Fruit fly (Drosophila melanogaster) whole organism, pupa: ENCODE results near the gene CG34274.

Experiments used
- CG10348 ChIP-seq: fragments of 200-800 bp; sonication (Bioruptor generic); IDR thresholded peaks from 2 replicates; pipeline ENCODE4 v1.3.6; 2022; ENCODE audit warnings: missing biosample characterization, missing genetic modification characterization
- CG12605 ChIP-seq: fragments of 200-800 bp; sonication (Bioruptor generic); IDR thresholded peaks from 2 replicates; pipeline ENCODE4 v1.3.6; 2022; ENCODE audit warnings: missing biosample characterization, missing genetic modification characterization
- CG13204 ChIP-seq: fragments of 200-800 bp; sonication (Bioruptor generic); optimal IDR thresholded peaks from 2 replicates; lab custom pipeline; 2018; ENCODE audit warnings: missing biosample characterization, mild to moderate bottlenecking, missing genetic modification characterization, moderate library complexity
- CG14655 ChIP-seq: fragments of 200-800 bp; sonication (Bioruptor generic); optimal IDR thresholded peaks from 3 replicates; lab custom pipeline; 2017; ENCODE audit warnings: mild to moderate bottlenecking, missing biosample characterization, missing genetic modification reagents, missing genetic modification characterization
- CG15710 ChIP-seq: fragments of 200-800 bp; sonication (Bioruptor generic); optimal IDR thresholded peaks from 2 replicates; lab custom pipeline; 2018; ENCODE audit warnings: missing biosample characterization, mild to moderate bottlenecking, missing genetic modification characterization, moderate library complexity
- CG17806 ChIP-seq: fragments of 200-800 bp; sonication (Bioruptor generic); optimal IDR thresholded peaks from 2 replicates; lab custom pipeline; 2018; ENCODE audit warnings: missing biosample characterization, mild to moderate bottlenecking, missing genetic modification characterization, moderate library complexity
- CG32121 ChIP-seq: fragments of 200-800 bp; sonication (Bioruptor generic); IDR thresholded peaks from 2 replicates; pipeline ENCODE4 v1.3.6; 2022; ENCODE audit warnings: missing biosample characterization, missing genetic modification characterization
- CG34367 ChIP-seq: fragments of 200-800 bp; sonication (Bioruptor generic); optimal IDR thresholded peaks from 2 replicates; lab custom pipeline; 2018; ENCODE audit warnings: missing biosample characterization, mild to moderate bottlenecking, missing genetic modification characterization
- CG4496 ChIP-seq: fragments of 200-800 bp; sonication (Bioruptor generic); IDR thresholded peaks from 3 replicates; pipeline ENCODE4 v1.3.6; 2022; ENCODE audit warnings: missing biosample characterization, missing genetic modification characterization
- CG8159 ChIP-seq: fragments of 200-800 bp; sonication (Bioruptor generic); optimal IDR thresholded peaks from 3 replicates; lab custom pipeline; 2018; ENCODE audit warnings: missing biosample characterization, mild to moderate bottlenecking, missing genetic modification characterization, moderate library complexity
- CG8301 ChIP-seq: fragments of 200-800 bp; sonication (Bioruptor generic); optimal IDR thresholded peaks from 2 replicates; lab custom pipeline; 2018; ENCODE audit warnings: missing biosample characterization, mild to moderate bottlenecking, missing genetic modification characterization
- CG9948 ChIP-seq: fragments of 200-800 bp; sonication (Bioruptor generic); optimal IDR thresholded peaks from 2 replicates; lab custom pipeline; 2018; ENCODE audit warnings: missing biosample characterization, mild to moderate bottlenecking, missing genetic modification characterization, moderate library complexity
- D1 ChIP-seq: fragments of 200-800 bp; sonication (Bioruptor generic); optimal IDR thresholded peaks from 2 replicates; lab custom pipeline; 2018; ENCODE audit warnings: missing biosample characterization, mild to moderate bottlenecking, missing genetic modification characterization, moderate library complexity
- EcR ChIP-seq: fragments of 200-800 bp; sonication (Bioruptor generic); optimal IDR thresholded peaks from 3 replicates; lab custom pipeline; 2019; ENCODE audit warnings: missing biosample characterization, missing genetic modification characterization, mild to moderate bottlenecking, moderate library complexity, missing genetic modification reagents
- Ets98B ChIP-seq: fragments of 200-800 bp; sonication (Bioruptor generic); IDR thresholded peaks from 2 replicates; pipeline ENCODE4 v1.3.6; 2022; ENCODE audit warnings: missing biosample characterization, missing genetic modification characterization
- Pif1A ChIP-seq: fragments of 200-800 bp; sonication (Bioruptor generic); optimal IDR thresholded peaks from 3 replicates; lab custom pipeline; 2016; ENCODE audit warnings: missing biosample characterization, missing genetic modification characterization
- Pif1B ChIP-seq: fragments of 200-800 bp; sonication (Bioruptor generic); optimal IDR thresholded peaks from 3 replicates; lab custom pipeline; 2016; ENCODE audit warnings: missing biosample characterization, missing genetic modification characterization
- Snoo ChIP-seq: fragments of 200-800 bp; sonication (Bioruptor generic); optimal IDR thresholded peaks from 3 replicates; lab custom pipeline; 2017; ENCODE audit warnings: missing biosample characterization, mild to moderate bottlenecking, missing genetic modification characterization, inconsistent platforms
- fd96Ca ChIP-seq: fragments of 200-800 bp; sonication (Bioruptor generic); IDR thresholded peaks from 3 replicates; pipeline ENCODE4 v1.3.6; 2022; ENCODE audit warnings: missing biosample characterization, missing genetic modification characterization
- gl ChIP-seq: fragments of 200-800 bp; sonication (Bioruptor generic); optimal IDR thresholded peaks from 2 replicates; lab custom pipeline; 2018; ENCODE audit warnings: missing biosample characterization, mild to moderate bottlenecking, missing genetic modification characterization
- rn ChIP-seq: fragments of 200-800 bp; sonication (Bioruptor generic); IDR thresholded peaks from 2 replicates; pipeline ENCODE4 v1.3.6; 2022; ENCODE audit warnings: missing biosample characterization, missing genetic modification characterization

The CG34274 gene

dm6 chr3R:15731446-15731845, at the start of gene CG34274:
CG34274 (plus strand) TSS chr3R:15731746.
- no peak for TF ChIP-seq Pif1A (GFP tag; lab: Kevin White, UChicago)
- no peak for TF ChIP-seq Snoo (tag; lab: Kevin White, UChicago)
- no peak for TF ChIP-seq rn (GFP tag; lab: Robert Waterston, UW)
- TF ChIP-seq CG8301: no peak
- no peak for TF ChIP-seq CG13204 (GFP tag; lab: Kevin White, UChicago)
- TF ChIP-seq CG14655 (GFP tag; lab: Kevin White, UChicago): no peak

- TF ChIP-seq rn (GFP tag; lab: Robert Waterston, UW): no peak
- TF ChIP-seq CG12605 (GFP tag; lab: Robert Waterston, UW): no peak
- TF ChIP-seq CG34367 (tag; lab: Kevin White, UChicago): no peak
- no peak for TF ChIP-seq CG4496 (GFP tag; lab: Robert Waterston, UW)
- no peak for TF ChIP-seq Snoo (tag; lab: Kevin White, UChicago)
- TF ChIP-seq D1 (tag; lab: Kevin White, UChicago): no peak
- no peak for TF ChIP-seq Pif1A (GFP tag; lab: Kevin White, UChicago)
- TF ChIP-seq fd96Ca (GFP tag; lab: Robert Waterston, UW): no peak
- TF ChIP-seq CG14655 (GFP tag; lab: Kevin White, UChicago): no peak
- no peak for TF ChIP-seq CG15710 (tag; lab: Kevin White, UChicago)
- no peak for TF ChIP-seq CG32121 (GFP tag; lab: Robert Waterston, UW)
- no peak for TF ChIP-seq CG10348 (GFP tag; lab: Robert Waterston, UW)
- TF ChIP-seq gl (tag; lab: Kevin White, UChicago): no peak
- TF ChIP-seq CG9948: no peak
- no peak for TF ChIP-seq Ets98B
- no peak for TF ChIP-seq CG8159 (tag; lab: Kevin White, UChicago)
Measured at dm6 chr3R:15688441-15688840, 43.1 kb upstream of the CG34274 start.

- no peak for TF ChIP-seq EcR (GFP tag; lab: Kevin White, UChicago)
- no peak for TF ChIP-seq CG15710 (tag; lab: Kevin White, UChicago)
- no peak for TF ChIP-seq CG32121 (GFP tag; lab: Robert Waterston, UW)
- TF ChIP-seq CG4496 (GFP tag; lab: Robert Waterston, UW): no peak
- no peak for TF ChIP-seq CG9948
- TF ChIP-seq CG8301: no peak
- TF ChIP-seq CG12605 (GFP tag; lab: Robert Waterston, UW): no peak
- TF ChIP-seq CG13204 (GFP tag; lab: Kevin White, UChicago): no peak
- no peak for TF ChIP-seq CG14655 (GFP tag; lab: Kevin White, UChicago)
- no peak for TF ChIP-seq Pif1A (GFP tag; lab: Kevin White, UChicago)
- no peak for TF ChIP-seq D1 (tag; lab: Kevin White, UChicago)
- TF ChIP-seq CG34367 (tag; lab: Kevin White, UChicago): no peak
- TF ChIP-seq gl (tag; lab: Kevin White, UChicago): no peak
- TF ChIP-seq, all 21 proteins: peak for 0
Measured at dm6 chr3R:15692786-15693185, 38.8 kb upstream of the CG34274 start, which contains the start of gene CG31446. CG31446 (plus strand) TSS chr3R:15693086.

dm6 chr3R:15694332-15694731, 37.2 kb upstream of the CG34274 start:
- TF ChIP-seq CG34367 (tag; lab: Kevin White, UChicago) (no peak), CG13204 (GFP tag; lab: Kevin White, UChicago) (no peak), rn (GFP tag; lab: Robert Waterston, UW) (no peak), CG12605 (GFP tag; lab: Robert Waterston, UW) (no peak), CG8159 (tag; lab: Kevin White, UChicago) (no peak), CG9948 (no peak), CG14655 (GFP tag; lab: Kevin White, UChicago) (no peak)

dm6 chr3R:15694941-15695340, 36.6 kb upstream of the CG34274 start, which contains the start of gene CG5399:
CG5399 (plus strand) TSS chr3R:15695241.
- TF ChIP-seq Ets98B (no peak), fd96Ca (GFP tag; lab: Robert Waterston, UW) (no peak), gl (tag; lab: Kevin White, UChicago) (no peak), CG15710 (tag; lab: Kevin White, UChicago) (no peak), Snoo (tag; lab: Kevin White, UChicago) (no peak), CG14655 (GFP tag; lab: Kevin White, UChicago) (no peak), CG32121 (GFP tag; lab: Robert Waterston, UW) (no peak), CG8301 (no peak), CG9948 (no peak), rn (GFP tag; lab: Robert Waterston, UW) (no peak), CG13204 (GFP tag; lab: Kevin White, UChicago) (no peak), Pif1B (GFP tag; lab: Kevin White, UChicago) (no peak), CG4496 (GFP tag; lab: Robert Waterston, UW) (no peak), CG17806 (tag; lab: Kevin White, UChicago) (no peak), CG8159 (tag; lab: Kevin White, UChicago) (no peak), CG34367 (tag; lab: Kevin White, UChicago) (no peak)

dm6 chr3R:15696461-15697044, 35.0 kb upstream of the CG34274 start:
- TF ChIP-seq CG4496 (GFP tag; lab: Robert Waterston, UW) (no peak), D1 (tag; lab: Kevin White, UChicago) (no peak), fd96Ca (GFP tag; lab: Robert Waterston, UW) (no peak), CG8159 (tag; lab: Kevin White, UChicago) (no peak), CG17806 (tag; lab: Kevin White, UChicago) (no peak), CG12605 (GFP tag; lab: Robert Waterston, UW) (no peak), CG14655 (GFP tag; lab: Kevin White, UChicago) (no peak), CG13204 (GFP tag; lab: Kevin White, UChicago) (no peak), CG32121 (GFP tag; lab: Robert Waterston, UW) (no peak), Ets98B (no peak), CG15710 (tag; lab: Kevin White, UChicago) (no peak), gl (tag; lab: Kevin White, UChicago) (no peak), rn (GFP tag; lab: Robert Waterston, UW) (no peak)
